Worm (Caenorhabditis elegans) whole organism, L3 larva: ENCODE results near the gene phy-3.

Source experiments
- egl-27 ChIP-seq: sonication (generic microtip); optimal IDR thresholded peaks from 4 replicates; lab custom pipeline; 2017; ENCODE audit warnings: missing biosample characterization, missing genetic modification reagents, missing genetic modification characterization
- nhr-11 ChIP-seq: fragments of 150-350 bp; optimal IDR thresholded peaks from 2 replicates; lab custom pipeline; 2014; ENCODE audit warnings: missing biosample characterization, missing genetic modification characterization

ce11 chrV:16821270-16821737 is 11.7 kb upstream of the phy-3 start, which contains the start of gene T20B3.14:
- TF ChIP-seq nhr-11 (tag; lab: Kevin White, UChicago) (no peak), egl-27 (tag; lab: Kevin White, UChicago) (no peak)
